Worm (Caenorhabditis elegans): Measurements from ENCODE around the gene acr-3.

Gene acr-3

ce11 chrX:6735494-6735893 lies 26.2 kb downstream of the acr-3 start (continued):
- TF ChIP-seq nhr-28 (tag; optimal IDR thresholded peaks at IDR 0.05) (no peak), nhr-12 (tag; optimal IDR thresholded peaks at IDR 0.05) (no peak), hpl-2 (GFP tag; optimal IDR thresholded peaks at IDR 0.05) (no peak), mef-2 (tag; optimal IDR thresholded peaks at IDR 0.05) (peak; percentile 76), ztf-4 (tag; optimal IDR thresholded peaks at IDR 0.05) (peak; percentile 41), jun-1 (tag; optimal IDR thresholded peaks at IDR 0.05) (no peak), nhr-11 (tag; optimal IDR thresholded peaks at IDR 0.05) (peak; percentile 32), mdl-1 (tag; optimal IDR thresholded peaks at IDR 0.05) (no peak), unc-30 (tag; optimal IDR thresholded peaks at IDR 0.05) (no peak), tbx-2 (tag; optimal IDR thresholded peaks at IDR 0.05) (peak; percentile 44), nhr-85 (tag) (peak; percentile 78), grh-1 (GFP tag; IDR thresholded peaks at IDR 0.05) (peak; percentile 39; the same call in 1 of the 2 replicates), isw-1 (GFP tag; IDR thresholded peaks at IDR 0.05) (no peak), zag-1 (tag; optimal IDR thresholded peaks at IDR 0.05) (no peak), snu-23 (GFP tag; optimal IDR thresholded peaks at IDR 0.05) (peak; percentile 59), nhr-76 (tag; optimal IDR thresholded peaks at IDR 0.05) (no peak), unc-86 (tag; optimal IDR thresholded peaks at IDR 0.05) (no peak), nhr-77 (tag; optimal IDR thresholded peaks at IDR 0.05) (no peak), nhr-90 (tag; optimal IDR thresholded peaks at IDR 0.05; ENCODE audit: poor library complexity) (peak; percentile 8), ama-1 (optimal IDR thresholded peaks at IDR 0.05) (no peak), efl-1 (optimal IDR thresholded peaks at IDR 0.05) (no peak), efl-1 (GFP tag; optimal IDR thresholded peaks at IDR 0.05 in 1 of 2) (no peak), fkh-8 (tag; optimal IDR thresholded peaks at IDR 0.05) (peak; percentile 30), egl-13 (tag; optimal IDR thresholded peaks at IDR 0.05) (no peak), elt-3 (tag; optimal IDR thresholded peaks at IDR 0.05) (peak in 2 of 6 experiments; percentile 16 to 63), sup-37 (GFP tag; optimal IDR thresholded peaks at IDR 0.05) (no peak), ceh-82 (tag; optimal IDR thresholded peaks at IDR 0.05) (no peak), pax-3 (tag; optimal IDR thresholded peaks at IDR 0.05) (no peak), elt-2 (tag; optimal IDR thresholded peaks at IDR 0.05) (no peak), fkh-4 (tag; optimal IDR thresholded peaks at IDR 0.05; ENCODE audit: borderline replicate concordance) (no peak), mep-1 (tag; optimal IDR thresholded peaks at IDR 0.05) (peak; percentile 61), C34B4.2 (tag; optimal IDR thresholded peaks at IDR 0.05) (no peak), blmp-1 (tag; optimal IDR thresholded peaks at IDR 0.05) (peak; percentile 16), rnt-1 (tag; optimal IDR thresholded peaks at IDR 0.05) (peak; percentile 46), snpc-4 (tag; optimal IDR thresholded peaks at IDR 0.05) (no peak), nhr-19 (GFP tag; conservative IDR thresholded peaks at IDR 0.05) (peak; percentile 79), irx-1 (tag; optimal IDR thresholded peaks at IDR 0.05) (peak; percentile 0), swsn-7 (tag; optimal IDR thresholded peaks at IDR 0.05) (no peak), pag-3 (tag; optimal IDR thresholded peaks at IDR 0.05; ENCODE audit: borderline replicate concordance, insufficient read depth) (no peak), lin-39 (tag; optimal IDR thresholded peaks at IDR 0.05) (no peak), fos-1 (tag; optimal IDR thresholded peaks at IDR 0.05) (no peak), C04F5.9 (tag; optimal IDR thresholded peaks at IDR 0.05) (no peak), nhr-47 (tag; optimal IDR thresholded peaks at IDR 0.05) (peak; percentile 39)

ce11 chrX:6736358-6736991 lies 27.1 kb downstream of the acr-3 start:
- TF ChIP-seq blmp-1 (tag; optimal IDR thresholded peaks at IDR 0.05) (peak; percentile 89), mep-1 (tag; optimal IDR thresholded peaks at IDR 0.05) (peak; percentile 63), nhr-77 (tag; optimal IDR thresholded peaks at IDR 0.05) (peak; percentile 3), nhr-19 (GFP tag; conservative IDR thresholded peaks at IDR 0.05) (peak; percentile 70), lsy-2 (tag; optimal IDR thresholded peaks at IDR 0.05) (peak; percentile 32 to 62), zag-1 (tag; optimal IDR thresholded peaks at IDR 0.05) (peak; percentile 51), rnt-1 (tag; optimal IDR thresholded peaks at IDR 0.05) (peak; percentile 21), ceh-8 (GFP tag; optimal IDR thresholded peaks at IDR 0.05) (no peak), isw-1 (GFP tag; IDR thresholded peaks at IDR 0.05) (no peak), dsc-1 (tag; optimal IDR thresholded peaks at IDR 0.05) (peak; percentile 68), nhr-71 (tag; optimal IDR thresholded peaks at IDR 0.05) (peak; percentile 88), hlh-17 (GFP tag; optimal IDR thresholded peaks at IDR 0.05; ENCODE audit: borderline replicate concordance) (no peak), jun-1 (tag; optimal IDR thresholded peaks at IDR 0.05) (no peak), lin-15B (tag; optimal IDR thresholded peaks at IDR 0.05) (no peak), elt-2 (tag; optimal IDR thresholded peaks at IDR 0.05) (peak; percentile 88), tlp-1 (tag; optimal IDR thresholded peaks at IDR 0.05) (peak; percentile 60), irx-1 (tag; optimal IDR thresholded peaks at IDR 0.05) (peak; percentile 69), C16A3.4 (tag; optimal IDR thresholded peaks at IDR 0.05) (peak; percentile 45), xbp-1 (tag; optimal IDR thresholded peaks at IDR 0.05) (peak; percentile 16), tbx-2 (tag; optimal IDR thresholded peaks at IDR 0.05) (peak; percentile 71), ztf-11 (tag; optimal IDR thresholded peaks at IDR 0.05) (peak in 1 of 2 experiments; percentile 11)

All from whole organism, L1 larva.